Worm (Caenorhabditis elegans) whole organism, L3 larva: ENCODE measurements around the gene otpl-5.

ENCODE experiments used
- ceh-28 ChIP-seq: fragments of 150-350 bp; optimal IDR thresholded peaks from 2 replicates; lab custom pipeline; 2014; ENCODE audit warnings: missing biosample characterization, missing genetic modification reagents, missing genetic modification characterization
- eor-1 ChIP-seq, 2 experiments: fragments of 150-350 bp; optimal IDR thresholded peaks; 2 replicates each; lab custom pipeline; 2014 to 2018; ENCODE audit warnings: missing biosample characterization in 2 of 2, missing genetic modification characterization in 2 of 2
- nhr-237 ChIP-seq: fragments of 150-350 bp; optimal IDR thresholded peaks from 2 replicates; lab custom pipeline; 2014; ENCODE audit warnings: missing biosample characterization, missing genetic modification characterization
- zag-1 ChIP-seq: fragments of 150-350 bp; optimal IDR thresholded peaks from 2 replicates; lab custom pipeline; 2014; ENCODE audit warnings: missing biosample characterization, missing genetic modification characterization

- no peak for TF ChIP-seq zag-1
- TF ChIP-seq eor-1 (tag; optimal IDR thresholded peaks at IDR 0.05; lab: Kevin White, UChicago): no peak
- no peak for TF ChIP-seq ceh-28
- no peak for TF ChIP-seq nhr-237 (tag; lab: Kevin White, UChicago)
Observed at ce11 chrV:8548989-8549388, 19.7 kb downstream of the otpl-5 start, which contains the start of gene stdh-4.
